Worm (Caenorhabditis elegans) whole organism, late embryonic: ENCODE results near the gene atln-2.
A peak's percentile ranks its signal among the peaks of the same experiment; 100 is the strongest.

Experiments used
- C38D4.7 ChIP-seq: fragments of 200-800 bp; sonication (Bioruptor generic); optimal IDR thresholded peaks from 2 replicates; lab custom pipeline; 2018; ENCODE audit warnings: mild to moderate bottlenecking, missing genetic modification characterization, moderate library complexity, missing compliant biosample characterization
- ama-1 ChIP-seq: fragments of 150-350 bp; optimal IDR thresholded peaks from 2 replicates; lab custom pipeline; 2014
- ceh-22 ChIP-seq: sonication (generic microtip); optimal IDR thresholded peaks from 2 replicates; lab custom pipeline; 2017; ENCODE audit warnings: missing biosample characterization, missing genetic modification characterization
- che-1 ChIP-seq: sonication (generic microtip); optimal IDR thresholded peaks from 2 replicates; lab custom pipeline; 2016; ENCODE audit warnings: mild to moderate bottlenecking, missing genetic modification characterization, missing compliant biosample characterization
- elt-2 ChIP-seq: sonication (generic microtip); optimal IDR thresholded peaks from 2 replicates; lab custom pipeline; 2016; ENCODE audit warnings: missing genetic modification reagents, missing genetic modification characterization, missing compliant biosample characterization
- ets-4 ChIP-seq: sonication (generic microtip); optimal IDR thresholded peaks from 2 replicates; lab custom pipeline; 2016; ENCODE audit warnings: missing genetic modification characterization, missing compliant biosample characterization
- eyg-1 ChIP-seq: sonication (generic microtip); optimal IDR thresholded peaks from 2 replicates; lab custom pipeline; 2016; ENCODE audit warnings: missing genotype, missing genetic modification characterization, missing compliant biosample characterization
- hlh-8 ChIP-seq: sonication (generic microtip); optimal IDR thresholded peaks from 2 replicates; lab custom pipeline; 2016; ENCODE audit warnings: missing genotype, missing genetic modification characterization, missing compliant biosample characterization
- nfya-1 ChIP-seq: sonication (generic microtip); optimal IDR thresholded peaks from 2 replicates; lab custom pipeline; 2017; ENCODE audit warnings: missing genetic modification characterization, mild to moderate bottlenecking, missing compliant biosample characterization, antibody characterized with exemption, moderate library complexity
- pha-4 ChIP-seq: fragments of 150-350 bp; optimal IDR thresholded peaks from 2 replicates; lab custom pipeline; 2018; ENCODE audit warnings: missing biosample characterization, missing genetic modification reagents, missing genetic modification characterization
- syd-9 ChIP-seq: sonication (generic microtip); optimal IDR thresholded peaks from 2 replicates; lab custom pipeline; 2016; ENCODE audit warnings: mild to moderate bottlenecking, missing genetic modification characterization, moderate library complexity, missing compliant biosample characterization
- ttx-3 ChIP-seq: sonication (generic microtip); optimal IDR thresholded peaks from 2 replicates; lab custom pipeline; 2016; ENCODE audit warnings: missing genetic modification reagents, missing genetic modification characterization, missing compliant biosample characterization
- unc-86 ChIP-seq: sonication (generic microtip); optimal IDR thresholded peaks from 2 replicates; lab custom pipeline; 2016; ENCODE audit warnings: missing genetic modification characterization, missing compliant biosample characterization

ce11 chrIV:15027884-15028283 lies 46.5 kb downstream of the atln-2 start:
- TF ChIP-seq elt-2 (tag; lab: Kevin White, UChicago), result no peak
- no peak for TF ChIP-seq unc-86 (tag; lab: Kevin White, UChicago)
- no peak for TF ChIP-seq C38D4.7 (GFP tag; lab: Kevin White, UChicago)
- peak; percentile 85 for TF ChIP-seq nfya-1
- no peak for TF ChIP-seq pha-4 (tag; lab: Kevin White, UChicago)
- TF ChIP-seq syd-9 (tag; lab: Kevin White, UChicago), result no peak
- TF ChIP-seq hlh-8, result no peak
- no peak for TF ChIP-seq ama-1
- no peak for TF ChIP-seq ets-4 (tag; lab: Kevin White, UChicago)
- TF ChIP-seq eyg-1, result no peak
- no peak for TF ChIP-seq che-1 (tag; lab: Kevin White, UChicago)
- no peak for TF ChIP-seq ttx-3 (tag; lab: Kevin White, UChicago)
- TF ChIP-seq ceh-22 (tag; lab: Kevin White, UChicago), result no peak
